Fruit fly (Drosophila melanogaster): Measurements from ENCODE around the gene sls.
A peak's percentile ranks its signal among the peaks of the same experiment; 100 is the strongest.

The sls gene

DNA sequence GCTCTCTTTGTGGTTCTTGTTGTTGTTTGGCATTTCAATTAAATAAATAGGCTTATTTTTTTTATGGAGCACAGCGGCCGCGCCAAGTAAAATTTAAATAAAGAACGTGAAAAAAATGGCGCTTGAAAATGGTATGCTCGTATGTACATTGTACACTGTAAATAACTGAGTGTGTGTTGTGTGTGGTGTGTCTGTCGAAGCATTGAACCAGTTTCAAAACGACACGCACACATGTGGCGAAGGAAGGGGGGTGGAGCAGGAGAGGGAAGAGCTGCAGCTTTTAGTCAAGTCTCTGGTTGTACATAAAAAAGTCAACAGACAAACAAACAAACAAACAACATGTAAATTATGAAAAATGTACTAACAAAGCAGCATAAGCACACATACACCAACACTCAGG, 110.7 kb downstream of the sls start (continued):
- TF ChIP-seq insv (GFP tag; optimal IDR thresholded peaks at IDR 0.05) (no peak), PHDP (tag; optimal IDR thresholded peaks at IDR 0.05) (peak; percentile 28), CG33213 (GFP tag; optimal IDR thresholded peaks at IDR 0.05) (no peak), MBD-R2 (GFP tag; IDR thresholded peaks at IDR 0.05) (no peak), CG10209 (GFP tag; optimal IDR thresholded peaks at IDR 0.05) (peak; percentile 26), Poxn (GFP tag; IDR thresholded peaks at IDR 0.05) (no peak), CG11560 (tag; IDR thresholded peaks at IDR 0.05) (no peak), crp (GFP tag; optimal IDR thresholded peaks at IDR 0.05) (no peak), CG9437 (GFP tag; optimal IDR thresholded peaks at IDR 0.05) (no peak), D19B (GFP tag; optimal IDR thresholded peaks at IDR 0.05) (no peak), CG15011 (GFP tag; optimal IDR thresholded peaks at IDR 0.05) (no peak), CG31224 (GFP tag; IDR thresholded peaks at IDR 0.05) (no peak), CG2202 (tag; optimal IDR thresholded peaks at IDR 0.05) (no peak), CG6689 (GFP tag; IDR thresholded peaks at IDR 0.05) (no peak), Gsc (GFP tag; IDR thresholded peaks at IDR 0.05) (no peak), CG8765 (GFP tag; IDR thresholded peaks at IDR 0.05) (no peak), h (optimal IDR thresholded peaks at IDR 0.05) (no peak), sima (GFP tag; optimal IDR thresholded peaks at IDR 0.05) (no peak), pros (GFP tag; optimal IDR thresholded peaks at IDR 0.05) (no peak), ranshi (GFP tag; IDR thresholded peaks at IDR 0.05) (no peak), vnd (GFP tag; IDR thresholded peaks at IDR 0.05; ENCODE audit: partially characterized antibody) (no peak), CG14014 (GFP tag; IDR thresholded peaks at IDR 0.05) (0 out of 2 replicates have a peak, but pooled peaks have one; percentile 26), CG9932 (GFP tag; IDR thresholded peaks at IDR 0.05) (no peak), CG3838 (GFP tag; optimal IDR thresholded peaks at IDR 0.05) (no peak), CG7839 (tag; optimal IDR thresholded peaks at IDR 0.05) (peak; percentile 8), gcm (GFP tag; optimal IDR thresholded peaks at IDR 0.05) (no peak), slbo (GFP tag; IDR thresholded peaks at IDR 0.05) (no peak), odd (GFP tag; optimal IDR thresholded peaks at IDR 0.05) (no peak), CG18599 (GFP tag; optimal IDR thresholded peaks at IDR 0.05) (no peak), CG7556 (GFP tag; optimal IDR thresholded peaks at IDR 0.05) (no peak), schlank (tag; optimal IDR thresholded peaks at IDR 0.05) (no peak), CG4328 (GFP tag; optimal IDR thresholded peaks at IDR 0.05) (peak; percentile 17), CG2199 (GFP tag; IDR thresholded peaks at IDR 0.05) (no peak), CG8944 (GFP tag; optimal IDR thresholded peaks at IDR 0.05) (no peak), lbe (GFP tag; optimal IDR thresholded peaks at IDR 0.05) (no peak), CTCF (GFP tag; optimal IDR thresholded peaks at IDR 0.05) (no peak), pnt (GFP tag; optimal IDR thresholded peaks at IDR 0.05) (no peak), gt (GFP tag; IDR thresholded peaks at IDR 0.05) (no peak), CG8924 (tag; optimal IDR thresholded peaks at IDR 0.05) (no peak), eve (GFP tag; optimal IDR thresholded peaks at IDR 0.05) (no peak), CG2712 (tag; optimal IDR thresholded peaks at IDR 0.05) (no peak), CG8388 (GFP tag; optimal IDR thresholded peaks at IDR 0.05) (no peak), pum (GFP tag; optimal IDR thresholded peaks at IDR 0.05) (no peak), Optix (GFP tag; IDR thresholded peaks at IDR 0.05) (no peak), CG3995 (GFP tag; optimal IDR thresholded peaks at IDR 0.05) (no peak), Usf (GFP tag; optimal IDR thresholded peaks at IDR 0.05) (no peak), Doc2 (GFP tag; IDR thresholded peaks at IDR 0.05) (no peak), Chrac-16 (GFP tag; optimal IDR thresholded peaks at IDR 0.05) (no peak), Sry-δ (GFP tag; optimal IDR thresholded peaks at IDR 0.05) (no peak), ase (GFP tag; IDR thresholded peaks at IDR 0.05) (no peak), CG11093 (GFP tag; IDR thresholded peaks at IDR 0.05) (no peak), wdn (GFP tag; IDR thresholded peaks at IDR 0.05) (no peak), HLH54F (GFP tag; optimal IDR thresholded peaks at IDR 0.05) (no peak), Hr51 (GFP tag; optimal IDR thresholded peaks at IDR 0.05) (no peak)
